Worm (Caenorhabditis elegans) whole organism, late embryonic: ENCODE data around the gene rla-2.
A peak's percentile ranks its signal among the peaks of the same experiment; 100 is the strongest.

Source experiments
- C08G9.2 ChIP-seq: sonication (generic microtip); optimal IDR thresholded peaks from 2 replicates; lab custom pipeline; 2016; ENCODE audit warnings: mild to moderate bottlenecking, missing genetic modification characterization, moderate library complexity, missing compliant biosample characterization
- F13H6.1 ChIP-seq: sonication (generic microtip); optimal IDR thresholded peaks from 2 replicates; lab custom pipeline; 2016; ENCODE audit warnings: missing genetic modification characterization, missing compliant biosample characterization
- K09A11.1 ChIP-seq: sonication (generic microtip); optimal IDR thresholded peaks from 2 replicates; lab custom pipeline; 2017; ENCODE audit warnings: antibody characterized with exemption, mild to moderate bottlenecking, missing genetic modification characterization, missing compliant biosample characterization; ENCODE audit not compliant: insufficient read depth
- Y22D7AL.16 ChIP-seq: sonication (generic microtip); optimal IDR thresholded peaks from 2 replicates; lab custom pipeline; 2016; ENCODE audit warnings: missing genetic modification characterization, missing compliant biosample characterization
- ama-1 ChIP-seq: fragments of 150-350 bp; optimal IDR thresholded peaks from 2 replicates; lab custom pipeline; 2014
- ceh-18 ChIP-seq: sonication (generic microtip); optimal IDR thresholded peaks from 2 replicates; lab custom pipeline; 2016; ENCODE audit warnings: missing genetic modification characterization, missing compliant biosample characterization
- ceh-19 ChIP-seq: fragments of 200-800 bp; sonication (Bioruptor generic); optimal IDR thresholded peaks from 2 replicates; lab custom pipeline; 2018; ENCODE audit warnings: mild to moderate bottlenecking, missing genetic modification characterization, missing compliant biosample characterization
- ceh-2 ChIP-seq: sonication (generic microtip); optimal IDR thresholded peaks from 2 replicates; lab custom pipeline; 2016; ENCODE audit warnings: missing genotype, missing genetic modification characterization, missing compliant biosample characterization
- ceh-24 ChIP-seq: sonication (generic microtip); optimal IDR thresholded peaks from 2 replicates; lab custom pipeline; 2016; ENCODE audit warnings: mild to moderate bottlenecking, missing genetic modification characterization, missing compliant biosample characterization
- ceh-30 ChIP-seq: fragments of 150-350 bp; optimal IDR thresholded peaks from 2 replicates; lab custom pipeline; 2014; ENCODE audit warnings: missing biosample characterization, missing genetic modification characterization
- ceh-31 ChIP-seq: sonication (generic microtip); optimal IDR thresholded peaks from 2 replicates; lab custom pipeline; 2016; ENCODE audit warnings: missing genetic modification characterization, missing compliant biosample characterization
- ceh-34 ChIP-seq: sonication (generic microtip); optimal IDR thresholded peaks from 2 replicates; lab custom pipeline; 2016; ENCODE audit warnings: mild to moderate bottlenecking, missing genetic modification characterization, missing compliant biosample characterization
- ceh-45 ChIP-seq: fragments of 200-800 bp; sonication (Bioruptor generic); IDR thresholded peaks from 2 replicates; pipeline ENCODE4 v1.3.6; 2022; ENCODE audit warnings: missing genetic modification reagents, missing genetic modification characterization, missing compliant biosample characterization
- ceh-48 ChIP-seq: sonication (generic microtip); optimal IDR thresholded peaks from 2 replicates; lab custom pipeline; 2016; ENCODE audit warnings: missing genetic modification characterization, inconsistent platforms, missing compliant biosample characterization
- ceh-6 ChIP-seq: fragments of 200-800 bp; sonication (Bioruptor generic); optimal IDR thresholded peaks from 2 replicates; lab custom pipeline; 2018; ENCODE audit warnings: mild to moderate bottlenecking, missing genetic modification characterization, missing compliant biosample characterization
- ceh-9 ChIP-seq: sonication (generic microtip); optimal IDR thresholded peaks from 2 replicates; lab custom pipeline; 2016; ENCODE audit warnings: mild to moderate bottlenecking, missing genetic modification characterization, inconsistent platforms, missing compliant biosample characterization
- dmd-4 ChIP-seq: sonication (generic microtip); optimal IDR thresholded peaks from 2 replicates; lab custom pipeline; 2016; ENCODE audit warnings: borderline replicate concordance, missing genetic modification characterization, missing compliant biosample characterization
- dve-1 ChIP-seq: sonication (generic microtip); optimal IDR thresholded peaks from 2 replicates; lab custom pipeline; 2017; ENCODE audit warnings: antibody characterized with exemption, mild to moderate bottlenecking, missing genetic modification characterization, missing compliant biosample characterization
- elt-4 ChIP-seq: sonication (generic microtip); optimal IDR thresholded peaks from 2 replicates; lab custom pipeline; 2016; ENCODE audit warnings: missing genetic modification characterization, missing compliant biosample characterization
- fkh-10 ChIP-seq: fragments of 150-350 bp; optimal IDR thresholded peaks from 2 replicates; lab custom pipeline; 2014; ENCODE audit warnings: missing biosample characterization, missing genetic modification reagents, missing genetic modification characterization
- fkh-6 ChIP-seq: sonication (generic microtip); optimal IDR thresholded peaks from 2 replicates; lab custom pipeline; 2016; ENCODE audit warnings: missing genetic modification characterization, missing compliant biosample characterization
- hlh-15 ChIP-seq: sonication (generic microtip); optimal IDR thresholded peaks from 2 replicates; lab custom pipeline; 2016; ENCODE audit warnings: missing genetic modification characterization, missing compliant biosample characterization
- hlh-6 ChIP-seq: sonication (generic microtip); optimal IDR thresholded peaks from 2 replicates; lab custom pipeline; 2016; ENCODE audit warnings: missing genotype, missing genetic modification characterization, missing compliant biosample characterization
- hlh-8 ChIP-seq: sonication (generic microtip); optimal IDR thresholded peaks from 2 replicates; lab custom pipeline; 2016; ENCODE audit warnings: missing genotype, missing genetic modification characterization, missing compliant biosample characterization
- mec-3 ChIP-seq: sonication (generic microtip); optimal IDR thresholded peaks from 2 replicates; lab custom pipeline; 2016; ENCODE audit warnings: borderline replicate concordance, missing genetic modification characterization, missing compliant biosample characterization
- nfya-1 ChIP-seq: sonication (generic microtip); optimal IDR thresholded peaks from 2 replicates; lab custom pipeline; 2017; ENCODE audit warnings: missing genetic modification characterization, mild to moderate bottlenecking, missing compliant biosample characterization, antibody characterized with exemption, moderate library complexity
- nhr-232 ChIP-seq: sonication (generic microtip); optimal IDR thresholded peaks from 2 replicates; lab custom pipeline; 2016; ENCODE audit warnings: missing genetic modification characterization, missing compliant biosample characterization
- npax-4 ChIP-seq: sonication (generic microtip); optimal IDR thresholded peaks from 2 replicates; lab custom pipeline; 2016; ENCODE audit warnings: missing genetic modification characterization, missing compliant biosample characterization
- odd-2 ChIP-seq: sonication (generic microtip); optimal IDR thresholded peaks from 2 replicates; lab custom pipeline; 2017; ENCODE audit warnings: antibody characterized with exemption, mild to moderate bottlenecking, missing genetic modification characterization, missing compliant biosample characterization
- pag-3 ChIP-seq: sonication (generic microtip); optimal IDR thresholded peaks from 2 replicates; lab custom pipeline; 2016; ENCODE audit warnings: missing compliant biosample characterization, missing genetic modification characterization, borderline replicate concordance
- pat-9 ChIP-seq: fragments of 200-800 bp; sonication (Bioruptor generic); optimal IDR thresholded peaks from 2 replicates; lab custom pipeline; 2018; ENCODE audit warnings: mild to moderate bottlenecking, missing genetic modification characterization, moderate library complexity, missing compliant biosample characterization
- pax-1 ChIP-seq: fragments of 150-350 bp; optimal IDR thresholded peaks from 2 replicates; lab custom pipeline; 2014; ENCODE audit warnings: missing biosample characterization, missing genetic modification characterization
- pha-4 ChIP-seq: fragments of 150-350 bp; optimal IDR thresholded peaks from 2 replicates; lab custom pipeline; 2018; ENCODE audit warnings: missing biosample characterization, missing genetic modification reagents, missing genetic modification characterization
- pqm-1 ChIP-seq: sonication (generic microtip); optimal IDR thresholded peaks from 2 replicates; lab custom pipeline; 2016; ENCODE audit warnings: missing genetic modification characterization, missing compliant biosample characterization
- pros-1 ChIP-seq: fragments of 150-350 bp; optimal IDR thresholded peaks from 2 replicates; lab custom pipeline; 2014; ENCODE audit warnings: missing biosample characterization, missing genetic modification reagents, missing genetic modification characterization
- syd-9 ChIP-seq: sonication (generic microtip); optimal IDR thresholded peaks from 2 replicates; lab custom pipeline; 2016; ENCODE audit warnings: mild to moderate bottlenecking, missing genetic modification characterization, moderate library complexity, missing compliant biosample characterization
- tbx-7 ChIP-seq: sonication (generic microtip); optimal IDR thresholded peaks from 2 replicates; lab custom pipeline; 2016; ENCODE audit warnings: missing genotype, missing genetic modification characterization, missing compliant biosample characterization
- ttx-3 ChIP-seq: sonication (generic microtip); optimal IDR thresholded peaks from 2 replicates; lab custom pipeline; 2016; ENCODE audit warnings: missing genetic modification reagents, missing genetic modification characterization, missing compliant biosample characterization
- unc-3 ChIP-seq, 2 experiments: fragments of 200-800 bp in 1 of 2; sonication (Bioruptor generic) in 1 of 2; sonication (generic microtip) in 1 of 2; conservative IDR thresholded peaks in 1 of 2; optimal IDR thresholded peaks in 1 of 2; 2 replicates each; pipeline versions ENCODE4 v1.3.6 to Lab custom; 2016 to 2022; ENCODE audit warnings: missing compliant biosample characterization in 2 of 2, missing genetic modification characterization in 2 of 2, missing genetic modification reagents in 1 of 2
- unc-42 ChIP-seq: sonication (generic microtip); optimal IDR thresholded peaks from 2 replicates; lab custom pipeline; 2016; ENCODE audit warnings: missing genotype, missing genetic modification characterization, missing compliant biosample characterization
- unc-55 ChIP-seq: sonication (generic microtip); optimal IDR thresholded peaks from 2 replicates; lab custom pipeline; 2017; ENCODE audit warnings: missing biosample characterization, missing genetic modification reagents, missing genetic modification characterization
- unc-86 ChIP-seq: sonication (generic microtip); optimal IDR thresholded peaks from 2 replicates; lab custom pipeline; 2016; ENCODE audit warnings: missing genetic modification characterization, missing compliant biosample characterization
- ztf-16 ChIP-seq: sonication (generic microtip); optimal IDR thresholded peaks from 2 replicates; lab custom pipeline; 2017; ENCODE audit warnings: missing genetic modification characterization, missing compliant biosample characterization

Gene rla-2

DNA sequence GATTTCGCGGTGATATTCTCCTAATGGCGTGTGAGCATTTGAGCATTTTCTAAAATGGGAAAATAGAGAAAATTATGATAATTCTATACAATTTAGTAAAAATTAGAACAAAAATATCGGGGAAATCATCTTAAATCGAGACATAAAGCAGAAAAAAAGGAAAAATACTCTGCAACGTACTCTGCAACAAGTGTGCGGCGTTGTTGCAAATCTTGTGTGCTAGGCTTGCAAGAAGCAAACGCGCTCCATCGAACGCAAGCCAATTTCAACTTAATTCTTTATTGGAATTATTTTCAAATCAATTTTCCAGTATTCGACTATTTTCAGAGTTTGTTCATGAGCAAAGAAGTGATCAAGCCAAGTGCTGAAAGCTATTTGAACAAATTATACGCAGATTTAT, 16.0 kb upstream of the rla-2 start, which contains the start of the genes Y62E10A.20, Y62E10A.23 and mdt-9 (continued):
- TF ChIP-seq ceh-2 (peak; percentile 39), mec-3 (tag; lab: Kevin White, UChicago) (no peak), tbx-7 (peak; percentile 10), F13H6.1 (tag; lab: Kevin White, UChicago) (peak; percentile 28), ceh-34 (tag; lab: Kevin White, UChicago) (peak; percentile 67), ceh-45 (GFP tag; lab: Robert Waterston, UW) (0 out of 2 replicates have a peak, but pooled peaks have one; percentile 52), ztf-16 (tag; lab: Kevin White, UChicago) (peak; percentile 61), ceh-9 (tag; lab: Kevin White, UChicago) (no peak), ceh-6 (GFP tag; lab: Kevin White, UChicago) (peak; percentile 58), pha-4 (no peak), ama-1 (lab: Kevin White, UChicago) (no peak), K09A11.1 (tag; lab: Kevin White, UChicago) (peak; percentile 77), dve-1 (tag; lab: Kevin White, UChicago) (peak; percentile 64), hlh-15 (tag; lab: Kevin White, UChicago) (peak; percentile 49), odd-2 (tag; lab: Kevin White, UChicago) (peak; percentile 25), hlh-6 (tag; lab: Kevin White, UChicago) (no peak)

DNA sequence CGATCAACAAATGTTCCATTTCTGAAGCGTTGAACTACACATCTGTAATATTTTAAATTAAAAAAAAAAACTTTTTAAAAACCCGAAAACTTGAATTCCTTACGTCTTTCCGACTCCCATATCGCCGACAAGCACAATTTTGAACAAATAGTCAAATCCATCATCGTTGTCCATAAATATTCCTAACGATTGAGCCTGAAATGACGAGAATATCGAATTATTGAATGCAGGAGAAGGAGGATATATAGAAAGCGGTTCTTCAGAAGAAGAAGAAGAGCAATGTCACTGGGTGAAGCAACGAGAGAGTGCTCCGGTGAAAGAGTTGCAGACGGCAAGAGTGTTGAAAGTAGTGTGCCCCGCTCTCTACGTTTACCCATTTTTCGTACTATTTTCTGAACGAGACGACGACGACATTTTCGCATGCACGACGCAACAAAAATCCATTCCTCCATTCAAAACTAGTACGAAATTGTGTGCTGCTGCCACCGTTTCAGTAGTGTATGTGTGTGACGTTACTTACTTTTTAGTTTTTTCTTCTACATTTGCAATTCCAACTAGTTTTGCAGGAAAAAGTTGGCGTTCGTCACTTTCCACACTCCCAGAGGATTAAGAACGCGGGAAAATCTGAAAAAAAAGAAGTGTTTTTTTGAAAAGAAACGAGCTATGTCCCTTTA, 13.8 kb upstream of the rla-2 start, which contains the start of gene rab-19:
Gene rab-19, minus strand, starts transcription at position 624 of the 674 bp plus-strand sequence.
- no peak for TF ChIP-seq npax-4 (tag; lab: Kevin White, UChicago)
- TF ChIP-seq Y22D7AL.16 (tag; lab: Kevin White, UChicago): no peak
- no peak for TF ChIP-seq ceh-18 (tag; lab: Kevin White, UChicago)
- TF ChIP-seq ceh-48: peak; percentile 72
- TF ChIP-seq ceh-31 (tag; lab: Kevin White, UChicago): peak; percentile 28
- peak; percentile 71 for TF ChIP-seq unc-42 (tag; lab: Kevin White, UChicago)

DNA sequence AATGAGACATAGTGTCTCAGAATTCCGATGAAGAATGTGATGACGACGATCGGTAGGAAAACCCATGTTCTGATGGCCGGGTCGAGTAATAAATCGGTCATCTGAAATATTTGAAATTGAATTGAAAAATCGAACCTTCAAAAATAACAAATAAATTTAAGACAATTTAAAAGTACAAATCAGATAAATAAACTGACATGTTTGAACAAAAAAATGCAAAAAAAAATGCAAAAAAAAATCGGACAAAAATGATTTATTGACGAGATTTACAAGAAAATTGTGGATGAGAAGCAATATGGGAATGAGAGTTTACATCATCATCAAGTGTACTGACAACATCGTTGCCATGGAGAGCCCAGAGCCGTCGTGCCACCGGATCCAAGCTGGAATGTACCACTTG, 11.7 kb upstream of the rla-2 start, which contains the start of gene emc-3:
Gene emc-3, minus strand, starts transcription at position 101 of the 400 bp plus-strand sequence.
- TF ChIP-seq ama-1 (lab: Kevin White, UChicago) (no peak), hlh-8 (tag; lab: Kevin White, UChicago) (no peak), ceh-31 (tag; lab: Kevin White, UChicago) (no peak), C08G9.2 (tag; lab: Kevin White, UChicago) (no peak), pag-3 (no peak), pros-1 (tag; lab: Kevin White, UChicago) (no peak), unc-86 (tag; lab: Kevin White, UChicago) (no peak), ceh-30 (no peak), dmd-4 (no peak), tbx-7 (no peak), mec-3 (tag; lab: Kevin White, UChicago) (no peak), ceh-2 (no peak), unc-55 (GFP tag; lab: Kevin White, UChicago) (no peak), K09A11.1 (tag; lab: Kevin White, UChicago) (no peak), pat-9 (no peak)

DNA sequence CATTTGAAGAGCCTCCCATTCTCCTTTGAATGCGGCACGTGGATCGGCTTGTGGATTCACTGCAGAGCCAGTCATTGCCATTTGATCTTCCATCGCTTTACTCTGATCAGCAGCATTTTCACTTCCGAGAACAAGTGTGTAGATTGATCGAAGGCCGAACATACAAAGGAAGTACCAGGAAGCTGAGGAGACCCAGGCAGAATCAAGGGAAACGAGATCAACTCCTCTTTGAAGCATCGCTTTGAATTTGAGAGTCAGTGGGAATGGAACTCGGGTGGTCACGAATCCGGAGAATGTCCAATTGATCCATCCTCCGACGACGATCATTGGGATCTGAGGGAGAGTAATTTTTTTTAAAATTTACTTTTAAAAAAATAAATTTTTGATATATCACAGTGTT, 10.4 kb upstream of the rla-2 start:
- TF ChIP-seq pax-1 (tag; lab: Kevin White, UChicago) (no peak), nhr-232 (tag; lab: Kevin White, UChicago) (no peak), syd-9 (tag; lab: Kevin White, UChicago) (no peak), fkh-10 (GFP tag; lab: Kevin White, UChicago) (no peak), pqm-1 (tag; lab: Kevin White, UChicago) (no peak), ceh-19 (GFP tag; lab: Kevin White, UChicago) (no peak), mec-3 (tag; lab: Kevin White, UChicago) (no peak), fkh-6 (tag; lab: Kevin White, UChicago) (no peak), npax-4 (tag; lab: Kevin White, UChicago) (no peak), unc-3 (GFP tag; conservative IDR thresholded peaks at IDR 0.05; lab: Robert Waterston, UW) (no peak), unc-3 (tag; optimal IDR thresholded peaks at IDR 0.05; lab: Kevin White, UChicago) (no peak), nfya-1 (tag; lab: Kevin White, UChicago) (no peak), ama-1 (lab: Kevin White, UChicago) (no peak), elt-4 (tag; lab: Kevin White, UChicago) (no peak), unc-55 (GFP tag; lab: Kevin White, UChicago) (no peak), ceh-24 (no peak), ttx-3 (tag; lab: Kevin White, UChicago) (no peak), pha-4 (no peak), tbx-7 (no peak)
